Worm (Caenorhabditis elegans): ENCODE data around the gene Y47D3A.21.

Y47D3A.21 gene

DNA sequence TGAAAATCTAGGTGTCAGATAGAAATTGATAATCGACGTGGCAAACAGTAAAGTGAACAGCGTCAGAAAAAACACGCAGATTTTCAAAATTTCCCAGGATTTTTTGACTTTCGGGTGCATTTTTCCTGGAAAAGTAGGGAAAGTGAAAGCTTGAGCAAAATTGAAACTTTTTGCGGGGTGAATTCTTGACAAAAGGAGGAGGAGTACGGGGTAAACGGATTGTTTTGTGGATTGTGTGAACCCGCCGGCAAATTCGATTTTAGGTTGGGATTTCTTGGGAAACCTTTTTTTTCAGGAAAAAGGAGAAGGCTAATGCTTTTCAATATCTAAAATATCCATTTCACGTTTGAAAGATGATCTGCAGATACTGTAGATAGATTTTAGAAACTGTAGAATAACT lies 44.0 kb downstream of the Y47D3A.21 start, which contains the start of gene Y47D3A.34:
TSS of gene Y47D3A.34 (minus strand) at position 120 of the 400 bp plus-strand sequence.
- TF ChIP-seq tra-4 (tag; optimal IDR thresholded peaks at IDR 0.05) (no peak), F13C5.2 (tag; optimal IDR thresholded peaks at IDR 0.05) (no peak), scrt-1 (GFP tag; IDR thresholded peaks at IDR 0.05) (no peak), ama-1 (optimal IDR thresholded peaks at IDR 0.05) (no peak)

- TF ChIP-seq ceh-13 (GFP tag; optimal IDR thresholded peaks at IDR 0.05): no peak
- TF ChIP-seq ets-7 (tag; optimal IDR thresholded peaks at IDR 0.05): no peak
- no peak for TF ChIP-seq pes-1 (GFP tag; IDR thresholded peaks at IDR 0.05)
- TF ChIP-seq aly-1 (tag; optimal IDR thresholded peaks at IDR 0.05): no peak
- TF ChIP-seq flt-1 (GFP tag; IDR thresholded peaks at IDR 0.05): no peak
- TF ChIP-seq ama-1 (optimal IDR thresholded peaks at IDR 0.05): no peak
- no peak for TF ChIP-seq tbx-11 (GFP tag; IDR thresholded peaks at IDR 0.05)
- TF ChIP-seq scrt-1 (GFP tag; IDR thresholded peaks at IDR 0.05): no peak
- no peak for TF ChIP-seq hmg-4 (GFP tag; optimal IDR thresholded peaks at IDR 0.05)
- TF ChIP-seq ceh-36 (tag; optimal IDR thresholded peaks at IDR 0.05): no peak
- TF ChIP-seq sea-1 (GFP tag; conservative IDR thresholded peaks at IDR 0.05): no peak
- no peak for TF ChIP-seq tbx-37 (GFP tag; conservative IDR thresholded peaks at IDR 0.05)
- no peak for TF ChIP-seq B0310.2 (tag; optimal IDR thresholded peaks at IDR 0.05)
- no peak for TF ChIP-seq F13C5.2 (tag; optimal IDR thresholded peaks at IDR 0.05)
- no peak for TF ChIP-seq hmbx-1 (tag; optimal IDR thresholded peaks at IDR 0.05)
- no peak for TF ChIP-seq tra-4 (tag; optimal IDR thresholded peaks at IDR 0.05)
- TF ChIP-seq hnd-1 (tag; optimal IDR thresholded peaks at IDR 0.05): no peak
These were observed 46.7 kb downstream of the Y47D3A.21 start, which contains the start of gene elo-8 for ce11 chrIII:11231969-11232368. TSS of gene elo-8 (minus strand) at chrIII:11232069.

- no peak for TF ChIP-seq ets-7 (tag; optimal IDR thresholded peaks at IDR 0.05)
- no peak for TF ChIP-seq ama-1 (optimal IDR thresholded peaks at IDR 0.05)
- TF ChIP-seq aly-1 (tag; optimal IDR thresholded peaks at IDR 0.05): no peak
- no peak for TF ChIP-seq scrt-1 (GFP tag; IDR thresholded peaks at IDR 0.05)
- no peak for TF ChIP-seq hmbx-1 (tag; optimal IDR thresholded peaks at IDR 0.05)
- no peak for TF ChIP-seq pes-1 (GFP tag; IDR thresholded peaks at IDR 0.05)
These were observed 47.3 kb downstream of the Y47D3A.21 start for ce11 chrIII:11231408-11231807.

DNA sequence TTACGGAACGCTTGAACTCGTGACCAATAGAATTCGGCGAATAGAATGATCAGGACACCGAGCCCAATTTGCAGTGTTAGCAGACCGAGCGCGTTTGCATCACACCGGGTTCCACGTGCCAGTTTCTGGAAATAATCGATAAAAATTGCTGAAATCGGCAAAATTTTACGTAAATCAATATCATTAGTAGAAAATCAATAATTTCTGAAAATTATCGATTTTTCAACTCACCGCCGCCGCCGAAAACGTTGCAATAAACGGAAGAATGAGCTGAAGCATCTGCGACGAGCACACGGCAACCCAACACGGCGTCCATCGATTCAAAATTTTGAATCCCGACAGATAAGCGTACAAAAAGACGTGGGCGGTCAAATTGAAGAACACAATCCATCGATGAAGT lies 48.1 kb downstream of the Y47D3A.21 start:
- TF ChIP-seq ets-7 (tag; optimal IDR thresholded peaks at IDR 0.05): no peak
- TF ChIP-seq aly-1 (tag; optimal IDR thresholded peaks at IDR 0.05): no peak
- no peak for TF ChIP-seq hmbx-1 (tag; optimal IDR thresholded peaks at IDR 0.05)
- TF ChIP-seq scrt-1 (GFP tag; IDR thresholded peaks at IDR 0.05): no peak
- TF ChIP-seq F13C5.2 (tag; optimal IDR thresholded peaks at IDR 0.05): no peak

- TF ChIP-seq ama-1 (optimal IDR thresholded peaks at IDR 0.05): no peak
- no peak for TF ChIP-seq tra-4 (tag; optimal IDR thresholded peaks at IDR 0.05)
- TF ChIP-seq hnd-1 (tag; optimal IDR thresholded peaks at IDR 0.05): no peak
- TF ChIP-seq hmg-4 (GFP tag; optimal IDR thresholded peaks at IDR 0.05): no peak
- TF ChIP-seq scrt-1 (GFP tag; IDR thresholded peaks at IDR 0.05): no peak
- TF ChIP-seq B0310.2 (tag; optimal IDR thresholded peaks at IDR 0.05): no peak
- TF ChIP-seq ets-7 (tag; optimal IDR thresholded peaks at IDR 0.05): no peak
- no peak for TF ChIP-seq flt-1 (GFP tag; IDR thresholded peaks at IDR 0.05)
- no peak for TF ChIP-seq pes-1 (GFP tag; IDR thresholded peaks at IDR 0.05)
- no peak for TF ChIP-seq sea-1 (GFP tag; conservative IDR thresholded peaks at IDR 0.05)
- no peak for TF ChIP-seq ceh-13 (GFP tag; optimal IDR thresholded peaks at IDR 0.05)
These were observed 51.7 kb downstream of the Y47D3A.21 start, which contains the start of gene tbx-37 for ce11 chrIII:11227025-11227424. TSS of gene tbx-37 (minus strand) at chrIII:11227125.

All from whole organism, early embryonic.